Worm (Caenorhabditis elegans) whole organism, L3 larva: Measurements from ENCODE around the gene ogdh-2.

Experiments
- R02D3.7 ChIP-seq: fragments of 150-350 bp; optimal IDR thresholded peaks from 2 replicates; lab custom pipeline; 2014; ENCODE audit warnings: missing biosample characterization, missing genetic modification characterization
- ceh-82 ChIP-seq: fragments of 150-350 bp; optimal IDR thresholded peaks from 2 replicates; lab custom pipeline; 2014; ENCODE audit warnings: missing biosample characterization, missing genetic modification characterization
- daf-12 ChIP-seq: fragments of 150-350 bp; optimal IDR thresholded peaks from 2 replicates; lab custom pipeline; 2014; ENCODE audit warnings: missing biosample characterization, missing genetic modification reagents, missing genetic modification characterization
- fkh-10 ChIP-seq: sonication (generic microtip); optimal IDR thresholded peaks from 2 replicates; lab custom pipeline; 2017; ENCODE audit warnings: missing biosample characterization, missing genetic modification reagents, missing genetic modification characterization
- lin-39 ChIP-seq: fragments of 150-350 bp; optimal IDR thresholded peaks from 2 replicates; lab custom pipeline; 2018; ENCODE audit warnings: missing biosample characterization, missing genetic modification reagents, missing genetic modification characterization
- nhr-11 ChIP-seq: fragments of 150-350 bp; optimal IDR thresholded peaks from 2 replicates; lab custom pipeline; 2014; ENCODE audit warnings: missing biosample characterization, missing genetic modification characterization
- nhr-12 ChIP-seq: fragments of 150-350 bp; optimal IDR thresholded peaks from 2 replicates; lab custom pipeline; 2014; ENCODE audit warnings: missing biosample characterization, missing genetic modification characterization

- TF ChIP-seq nhr-12 (tag; lab: Kevin White, UChicago) (no peak), ceh-82 (tag; lab: Kevin White, UChicago) (no peak), lin-39 (no peak), daf-12 (tag; lab: Kevin White, UChicago) (no peak), fkh-10 (GFP tag; lab: Kevin White, UChicago) (no peak), R02D3.7 (no peak), nhr-11 (tag; lab: Kevin White, UChicago) (no peak)
Observed at ce11 chrV:12251041-12251440, 56.7 kb downstream of the ogdh-2 start, which contains the start of gene T04H1.5.
